Worm (Caenorhabditis elegans): Measurements from ENCODE around the gene mks-2.

ce11 chrII:6257220-6257877 lies 38.1 kb upstream of the mks-2 start:
- no peak for TF ChIP-seq fkh-10 (GFP tag; optimal IDR thresholded peaks at IDR 0.05)
- no peak for TF ChIP-seq sox-4 (tag; optimal IDR thresholded peaks at IDR 0.05)
- no peak for TF ChIP-seq ceh-9 (tag; optimal IDR thresholded peaks at IDR 0.05)
- no peak for TF ChIP-seq pha-4 (tag; optimal IDR thresholded peaks at IDR 0.05)
- TF ChIP-seq mec-3 (tag; optimal IDR thresholded peaks at IDR 0.05; ENCODE audit: borderline replicate concordance): no peak
- no peak for TF ChIP-seq nfya-1 (tag; optimal IDR thresholded peaks at IDR 0.05)
- no peak for TF ChIP-seq nhr-232 (tag; optimal IDR thresholded peaks at IDR 0.05)
- TF ChIP-seq ama-1 (optimal IDR thresholded peaks at IDR 0.05): no peak
- no peak for TF ChIP-seq syd-9 (tag; optimal IDR thresholded peaks at IDR 0.05)
- no peak for TF ChIP-seq pqm-1 (tag; optimal IDR thresholded peaks at IDR 0.05)
- no peak for TF ChIP-seq eyg-1 (tag; optimal IDR thresholded peaks at IDR 0.05)
